Worm (Caenorhabditis elegans) whole organism, young adult: ENCODE data around the gene mrpl-49.

Source experiments
- B0336.3 ChIP-seq: fragments of 200-800 bp; sonication (Bioruptor generic); IDR thresholded peaks from 2 replicates; pipeline ENCODE4 v1.3.6; 2022; ENCODE audit warnings: missing genetic modification characterization, missing compliant biosample characterization
- F33H1.4 ChIP-seq: fragments of 200-800 bp; sonication (Bioruptor generic); IDR thresholded peaks from 2 replicates; pipeline ENCODE4 v1.3.6; 2022; ENCODE audit warnings: missing genetic modification reagents, missing genetic modification characterization, missing compliant biosample characterization
- Y53G8AR.9 ChIP-seq: fragments of 200-800 bp; sonication (Bioruptor generic); conservative IDR thresholded peaks from 2 replicates; pipeline ENCODE4 v1.3.6; 2022; ENCODE audit warnings: missing genetic modification reagents, missing genetic modification characterization, missing compliant biosample characterization
- attf-3 ChIP-seq: fragments of 200-800 bp; sonication (Bioruptor generic); conservative IDR thresholded peaks from 2 replicates; pipeline ENCODE4 v1.3.6; 2022; ENCODE audit warnings: missing genetic modification reagents, missing genetic modification characterization, missing compliant biosample characterization
- chd-7 ChIP-seq: sonication (generic microtip); optimal IDR thresholded peaks from 2 replicates; lab custom pipeline; 2016; ENCODE audit warnings: mild to moderate bottlenecking, missing genetic modification characterization, moderate library complexity, missing compliant biosample characterization
- lag-1 ChIP-seq: fragments of 200-800 bp; sonication (Bioruptor generic); IDR thresholded peaks from 2 replicates; pipeline ENCODE4 v1.3.6; 2022; ENCODE audit warnings: missing genetic modification reagents, missing genetic modification characterization, missing compliant biosample characterization
- pbrm-1 ChIP-seq: fragments of 200-800 bp; sonication (Bioruptor generic); IDR thresholded peaks from 2 replicates; pipeline ENCODE4 v1.3.6; 2022; ENCODE audit warnings: missing genetic modification reagents, missing genetic modification characterization, missing compliant biosample characterization
- repo-1 ChIP-seq: sonication (generic microtip); optimal IDR thresholded peaks from 2 replicates; lab custom pipeline; 2017; ENCODE audit warnings: mild to moderate bottlenecking, missing genetic modification characterization, missing compliant biosample characterization
- sea-2 ChIP-seq: fragments of 200-800 bp; sonication (Bioruptor generic); IDR thresholded peaks from 2 replicates; pipeline ENCODE4 v1.3.6; 2022; ENCODE audit warnings: missing genetic modification characterization, missing compliant biosample characterization
- unc-130 ChIP-seq: sonication (generic microtip); optimal IDR thresholded peaks from 2 replicates; lab custom pipeline; 2016; ENCODE audit warnings: missing genetic modification reagents, missing genetic modification characterization, missing compliant biosample characterization
- ztf-25 ChIP-seq: fragments of 200-800 bp; sonication (Bioruptor generic); IDR thresholded peaks from 2 replicates; pipeline ENCODE4 v1.3.6; 2022; ENCODE audit warnings: missing genetic modification reagents, missing genetic modification characterization, missing compliant biosample characterization

Gene mrpl-49

DNA sequence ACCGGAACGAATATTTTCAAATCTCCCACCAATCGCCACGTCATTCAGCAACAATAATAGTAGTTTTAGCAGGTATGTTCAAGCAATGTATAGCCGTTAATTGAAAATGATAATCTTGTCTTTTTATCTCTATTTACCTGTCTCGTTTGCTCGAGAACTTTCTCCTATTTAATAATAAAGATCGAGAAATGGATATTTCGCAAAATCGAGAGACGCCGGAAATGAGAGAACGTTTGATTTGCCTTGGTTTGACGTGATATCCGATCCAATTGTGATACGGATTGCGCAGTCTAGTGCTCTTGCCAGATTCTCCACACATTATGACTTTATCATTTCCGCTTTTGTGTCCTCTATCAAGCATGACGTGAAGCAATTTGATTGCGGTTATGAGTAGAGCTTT is 45.4 kb downstream of the mrpl-49 start:
- TF ChIP-seq chd-7 (tag; lab: Kevin White, UChicago) (no peak), Y53G8AR.9 (GFP tag; lab: Robert Waterston, UW) (no peak), unc-130 (GFP tag; lab: Kevin White, UChicago) (no peak), ztf-25 (no peak), sea-2 (no peak), F33H1.4 (no peak), B0336.3 (GFP tag; lab: Robert Waterston, UW) (no peak), lag-1 (no peak), pbrm-1 (no peak), repo-1 (tag; lab: Kevin White, UChicago) (no peak), attf-3 (no peak)
